Worm (Caenorhabditis elegans) whole organism, early embryonic: ENCODE measurements around the gene W06G6.9.

Experiments
- B0310.2 ChIP-seq: sonication (generic microtip); optimal IDR thresholded peaks from 2 replicates; lab custom pipeline; 2016; ENCODE audit warnings: mild to moderate bottlenecking, missing genetic modification characterization, missing compliant biosample characterization
- F13C5.2 ChIP-seq: sonication (generic microtip); optimal IDR thresholded peaks from 2 replicates; lab custom pipeline; 2017; ENCODE audit warnings: mild to moderate bottlenecking, missing genetic modification characterization, inconsistent platforms, missing compliant biosample characterization
- aly-1 ChIP-seq: sonication (generic microtip); optimal IDR thresholded peaks from 2 replicates; lab custom pipeline; 2016; ENCODE audit warnings: missing genetic modification characterization, missing compliant biosample characterization
- ama-1 ChIP-seq: fragments of 150-350 bp; optimal IDR thresholded peaks from 2 replicates; lab custom pipeline; 2014
- ceh-13 ChIP-seq: fragments of 200-800 bp; sonication (Bioruptor generic); optimal IDR thresholded peaks from 2 replicates; lab custom pipeline; 2018; ENCODE audit warnings: mild to moderate bottlenecking, missing genetic modification characterization, missing compliant biosample characterization
- ceh-36 ChIP-seq: sonication (generic microtip); optimal IDR thresholded peaks from 2 replicates; lab custom pipeline; 2016; ENCODE audit warnings: missing genetic modification characterization, inconsistent platforms, missing compliant biosample characterization
- ets-7 ChIP-seq: sonication (generic microtip); optimal IDR thresholded peaks from 2 replicates; lab custom pipeline; 2016; ENCODE audit warnings: missing genotype, missing genetic modification characterization, missing compliant biosample characterization
- flt-1 ChIP-seq: fragments of 200-800 bp; sonication (Bioruptor generic); IDR thresholded peaks from 2 replicates; pipeline ENCODE4 v1.3.6; 2022; ENCODE audit warnings: missing genetic modification characterization, missing compliant biosample characterization
- hmbx-1 ChIP-seq: sonication (generic microtip); optimal IDR thresholded peaks from 2 replicates; lab custom pipeline; 2016; ENCODE audit warnings: mild to moderate bottlenecking, missing genetic modification characterization, missing compliant biosample characterization
- hmg-4 ChIP-seq: fragments of 200-800 bp; sonication (Bioruptor generic); optimal IDR thresholded peaks from 2 replicates; lab custom pipeline; 2018; ENCODE audit warnings: mild to moderate bottlenecking, missing genetic modification characterization, missing compliant biosample characterization
- hnd-1 ChIP-seq: sonication (generic microtip); optimal IDR thresholded peaks from 2 replicates; lab custom pipeline; 2016; ENCODE audit warnings: missing genetic modification characterization, missing compliant biosample characterization
- pes-1 ChIP-seq: fragments of 200-800 bp; sonication (Bioruptor generic); IDR thresholded peaks from 2 replicates; pipeline ENCODE4 v1.3.6; 2022; ENCODE audit warnings: missing genetic modification reagents, missing genetic modification characterization, missing compliant biosample characterization
- scrt-1 ChIP-seq: fragments of 200-800 bp; sonication (Bioruptor generic); IDR thresholded peaks from 2 replicates; pipeline ENCODE4 v1.3.6; 2022; ENCODE audit warnings: missing genetic modification characterization, missing compliant biosample characterization
- sea-1 ChIP-seq: fragments of 200-800 bp; sonication (Bioruptor generic); conservative IDR thresholded peaks from 2 replicates; pipeline ENCODE4 v1.3.6; 2022; ENCODE audit warnings: missing genetic modification characterization, missing compliant biosample characterization
- tbx-11 ChIP-seq: fragments of 200-800 bp; sonication (Bioruptor generic); IDR thresholded peaks from 2 replicates; pipeline ENCODE4 v1.3.6; 2022; ENCODE audit warnings: missing genetic modification characterization, missing compliant biosample characterization
- tbx-37 ChIP-seq: fragments of 200-800 bp; sonication (Bioruptor generic); conservative IDR thresholded peaks from 2 replicates; pipeline ENCODE4 v1.3.6; 2022; ENCODE audit warnings: missing genetic modification reagents, missing genetic modification characterization, missing compliant biosample characterization
- tra-4 ChIP-seq: sonication (generic microtip); optimal IDR thresholded peaks from 2 replicates; lab custom pipeline; 2017; ENCODE audit warnings: missing genetic modification characterization, missing compliant biosample characterization

The W06G6.9 gene

ce11 chrV:16646372-16646771 is at the start of gene W06G6.9:
W06G6.9 (minus strand) TSS chrV:16646472.
- TF ChIP-seq scrt-1 (GFP tag; lab: Robert Waterston, UW) (no peak), B0310.2 (tag; lab: Kevin White, UChicago) (no peak), ceh-36 (tag; lab: Kevin White, UChicago) (no peak), hmbx-1 (no peak), flt-1 (GFP tag; lab: Robert Waterston, UW) (no peak), F13C5.2 (tag; lab: Kevin White, UChicago) (no peak), sea-1 (GFP tag; lab: Robert Waterston, UW) (no peak), ceh-13 (GFP tag; lab: Kevin White, UChicago) (no peak), tra-4 (tag; lab: Kevin White, UChicago) (no peak), hmg-4 (GFP tag; lab: Kevin White, UChicago) (no peak), aly-1 (tag; lab: Kevin White, UChicago) (no peak), ama-1 (lab: Kevin White, UChicago) (no peak), tbx-11 (GFP tag; lab: Robert Waterston, UW) (no peak), hnd-1 (tag; lab: Kevin White, UChicago) (no peak), ets-7 (tag; lab: Kevin White, UChicago) (no peak), pes-1 (GFP tag; lab: Robert Waterston, UW) (no peak), tbx-37 (GFP tag; lab: Robert Waterston, UW) (no peak)

- TF ChIP-seq ama-1 (lab: Kevin White, UChicago) (no peak), flt-1 (GFP tag; lab: Robert Waterston, UW) (no peak), ets-7 (tag; lab: Kevin White, UChicago) (no peak), tbx-11 (GFP tag; lab: Robert Waterston, UW) (no peak), pes-1 (GFP tag; lab: Robert Waterston, UW) (no peak), hnd-1 (tag; lab: Kevin White, UChicago) (no peak), sea-1 (GFP tag; lab: Robert Waterston, UW) (no peak), tra-4 (tag; lab: Kevin White, UChicago) (no peak), F13C5.2 (tag; lab: Kevin White, UChicago) (no peak), hmbx-1 (no peak), aly-1 (tag; lab: Kevin White, UChicago) (no peak), hmg-4 (GFP tag; lab: Kevin White, UChicago) (no peak), ceh-13 (GFP tag; lab: Kevin White, UChicago) (no peak)
These were observed 49.2 kb upstream of the W06G6.9 start for ce11 chrV:16695499-16695898.

ce11 chrV:16694538-16694937 is 48.3 kb upstream of the W06G6.9 start, which contains the start of gene srz-101:
srz-101 (plus strand) TSS chrV:16694838.
- TF ChIP-seq B0310.2 (tag; lab: Kevin White, UChicago): no peak
- no peak for TF ChIP-seq hmg-4 (GFP tag; lab: Kevin White, UChicago)

DNA sequence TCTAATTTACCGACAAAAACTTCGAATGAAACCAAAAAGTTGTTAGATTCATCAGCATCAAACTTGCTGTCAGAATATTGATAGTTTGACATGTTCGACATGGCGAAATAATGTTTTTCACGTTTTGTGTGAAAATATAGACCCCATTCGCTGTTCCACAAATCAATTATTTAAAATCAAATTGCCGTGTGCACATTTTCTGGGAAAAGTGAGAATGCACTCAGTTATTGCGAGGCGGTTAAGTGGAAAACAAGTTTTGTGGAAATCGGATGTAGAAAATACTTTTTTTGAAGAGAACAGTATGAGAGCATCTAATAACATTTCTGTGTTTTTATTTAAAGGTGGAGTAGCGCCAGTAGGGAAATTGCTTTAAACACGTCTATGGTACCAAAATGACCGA is 47.5 kb upstream of the W06G6.9 start, which contains the start of gene srw-42:
Gene srw-42 (minus strand): TSS at position 101 of the 400 bp plus-strand sequence.
- no peak for TF ChIP-seq ceh-13 (GFP tag; lab: Kevin White, UChicago)
- TF ChIP-seq scrt-1 (GFP tag; lab: Robert Waterston, UW): no peak
- TF ChIP-seq pes-1 (GFP tag; lab: Robert Waterston, UW): no peak
- TF ChIP-seq tbx-37 (GFP tag; lab: Robert Waterston, UW): no peak
- TF ChIP-seq flt-1 (GFP tag; lab: Robert Waterston, UW): no peak
- TF ChIP-seq hmg-4 (GFP tag; lab: Kevin White, UChicago): no peak
- no peak for TF ChIP-seq ama-1 (lab: Kevin White, UChicago)
- TF ChIP-seq ets-7 (tag; lab: Kevin White, UChicago): no peak
- no peak for TF ChIP-seq tra-4 (tag; lab: Kevin White, UChicago)
- no peak for TF ChIP-seq B0310.2 (tag; lab: Kevin White, UChicago)
- TF ChIP-seq ceh-36 (tag; lab: Kevin White, UChicago): no peak
- no peak for TF ChIP-seq F13C5.2 (tag; lab: Kevin White, UChicago)
- TF ChIP-seq sea-1 (GFP tag; lab: Robert Waterston, UW): no peak
- TF ChIP-seq aly-1 (tag; lab: Kevin White, UChicago): no peak
- TF ChIP-seq hnd-1 (tag; lab: Kevin White, UChicago): no peak
- no peak for TF ChIP-seq tbx-11 (GFP tag; lab: Robert Waterston, UW)
- no peak for TF ChIP-seq hmbx-1

DNA sequence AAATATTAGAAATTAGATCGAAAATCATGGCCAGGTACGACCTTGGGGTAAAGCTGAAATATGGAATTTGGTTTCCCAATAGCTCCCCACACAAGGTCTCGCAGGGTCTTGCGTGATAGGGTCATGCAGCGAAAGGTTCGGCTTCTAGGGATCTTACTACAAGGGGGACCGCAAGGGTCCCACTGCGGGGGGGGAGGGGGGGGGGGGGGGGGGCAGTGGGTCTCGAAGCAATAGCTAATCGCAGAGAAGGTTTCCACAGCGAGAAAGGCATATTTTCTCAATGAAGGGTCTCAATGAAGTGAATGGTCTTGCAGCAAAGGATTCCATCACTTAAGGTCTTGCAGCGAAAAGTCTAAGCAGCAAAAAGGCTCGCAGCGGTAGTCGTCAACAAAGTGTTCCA is 46.7 kb upstream of the W06G6.9 start:
- TF ChIP-seq pes-1 (GFP tag; lab: Robert Waterston, UW): no peak

ce11 chrV:16687227-16687626 is 41.0 kb upstream of the W06G6.9 start, which contains the start of gene srz-102:
srz-102 (plus strand) TSS chrV:16687527.
- no peak for TF ChIP-seq aly-1 (tag; lab: Kevin White, UChicago)
- TF ChIP-seq F13C5.2 (tag; lab: Kevin White, UChicago): no peak
- no peak for TF ChIP-seq pes-1 (GFP tag; lab: Robert Waterston, UW)
- no peak for TF ChIP-seq ets-7 (tag; lab: Kevin White, UChicago)
- TF ChIP-seq ceh-36 (tag; lab: Kevin White, UChicago): no peak
- TF ChIP-seq ceh-13 (GFP tag; lab: Kevin White, UChicago): no peak

DNA sequence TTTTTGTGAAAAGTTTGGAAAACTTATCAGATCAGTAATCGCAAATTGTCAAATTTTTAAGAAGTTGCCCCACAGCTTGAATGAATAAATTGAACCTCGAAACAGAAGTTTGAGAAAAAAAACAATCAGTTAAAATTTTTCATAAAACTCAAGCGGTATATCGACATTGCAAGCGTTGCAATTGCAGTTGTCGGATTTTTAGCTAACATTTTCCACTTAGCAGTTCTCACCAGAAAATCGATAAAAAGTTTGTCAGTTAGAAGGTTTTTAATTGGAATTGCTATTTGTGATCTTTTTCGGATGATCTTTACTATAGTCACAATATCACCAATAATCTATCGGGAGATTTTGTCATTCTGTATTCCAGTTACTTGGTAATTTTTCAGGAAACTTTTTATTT is 39.5 kb upstream of the W06G6.9 start, which contains the start of gene srw-43:
Gene srw-43 (plus strand): TSS at position 301 of the 400 bp plus-strand sequence.
- TF ChIP-seq tbx-11 (GFP tag; lab: Robert Waterston, UW) (no peak), pes-1 (GFP tag; lab: Robert Waterston, UW) (no peak), hmbx-1 (no peak), sea-1 (GFP tag; lab: Robert Waterston, UW) (no peak), flt-1 (GFP tag; lab: Robert Waterston, UW) (no peak), ets-7 (tag; lab: Kevin White, UChicago) (no peak), hmg-4 (GFP tag; lab: Kevin White, UChicago) (no peak), ceh-13 (GFP tag; lab: Kevin White, UChicago) (no peak), tra-4 (tag; lab: Kevin White, UChicago) (no peak)
